Worm (Caenorhabditis elegans) whole organism, young adult: ENCODE data around the gene hlh-6.

Experiments
- B0261.1 ChIP-seq: sonication (generic microtip); optimal IDR thresholded peaks from 2 replicates; lab custom pipeline; 2016; ENCODE audit warnings: mild to moderate bottlenecking, missing genetic modification characterization, moderate library complexity, missing compliant biosample characterization
- B0336.3 ChIP-seq: fragments of 200-800 bp; sonication (Bioruptor generic); IDR thresholded peaks from 2 replicates; pipeline ENCODE4 v1.3.6; 2022; ENCODE audit warnings: missing genetic modification characterization, missing compliant biosample characterization
- F22D6.2 ChIP-seq: sonication (generic microtip); optimal IDR thresholded peaks from 2 replicates; lab custom pipeline; 2016; ENCODE audit warnings: mild to moderate bottlenecking, missing genetic modification characterization, missing compliant biosample characterization
- F33H1.4 ChIP-seq: fragments of 200-800 bp; sonication (Bioruptor generic); IDR thresholded peaks from 2 replicates; pipeline ENCODE4 v1.3.6; 2022; ENCODE audit warnings: missing genetic modification reagents, missing genetic modification characterization, missing compliant biosample characterization
- F52B5.7 ChIP-seq: sonication (generic microtip); optimal IDR thresholded peaks from 2 replicates; lab custom pipeline; 2016; ENCODE audit warnings: mild to moderate bottlenecking, missing genetic modification characterization, missing compliant biosample characterization
- Y53G8AR.9 ChIP-seq: fragments of 200-800 bp; sonication (Bioruptor generic); conservative IDR thresholded peaks from 2 replicates; pipeline ENCODE4 v1.3.6; 2022; ENCODE audit warnings: missing genetic modification reagents, missing genetic modification characterization, missing compliant biosample characterization
- Y56A3A.18 ChIP-seq: fragments of 200-800 bp; sonication (Bioruptor generic); IDR thresholded peaks from 2 replicates; pipeline ENCODE4 v1.3.6; 2022; ENCODE audit warnings: missing genetic modification reagents, missing genetic modification characterization, missing compliant biosample characterization
- akir-1 ChIP-seq: fragments of 200-800 bp; sonication (Bioruptor generic); optimal IDR thresholded peaks from 2 replicates; lab custom pipeline; 2018; ENCODE audit warnings: mild to moderate bottlenecking, missing genetic modification characterization, moderate library complexity, missing compliant biosample characterization
- ama-1 ChIP-seq, 3 experiments: fragments of 150-350 bp in 1 of 3; sonication (generic microtip) in 2 of 3; optimal IDR thresholded peaks; 2 replicates each; lab custom pipeline; 2014 to 2018; ENCODE audit warnings: missing biosample characterization in 2 of 3, missing genetic modification characterization in 2 of 3, missing genetic modification reagents in 2 of 3
- atf-7 ChIP-seq: sonication (generic microtip); optimal IDR thresholded peaks from 2 replicates; lab custom pipeline; 2017; ENCODE audit warnings: mild to moderate bottlenecking, missing genetic modification characterization, missing compliant biosample characterization
- cebp-1 ChIP-seq, 2 experiments: fragments of 200-800 bp in 1 of 2; sonication (Bioruptor generic) in 1 of 2; sonication (generic microtip) in 1 of 2; IDR thresholded peaks in 1 of 2; optimal IDR thresholded peaks in 1 of 2; 2 replicates each; pipeline versions ENCODE4 v1.3.6 to Lab custom; 2017 to 2022; ENCODE audit warnings: missing compliant biosample characterization in 2 of 2, missing genetic modification characterization in 2 of 2, mild to moderate bottlenecking in 1 of 2, missing genetic modification reagents in 1 of 2, moderate library complexity in 1 of 2
- dox-1 ChIP-seq: fragments of 200-800 bp; sonication (Bioruptor generic); IDR thresholded peaks from 2 replicates; pipeline ENCODE4 v1.3.6; 2022; ENCODE audit warnings: missing genetic modification reagents, missing genetic modification characterization, missing compliant biosample characterization
- dpl-1 ChIP-seq: fragments of 150-350 bp; optimal IDR thresholded peaks from 2 replicates; lab custom pipeline; 2014; ENCODE audit warnings: missing biosample characterization, missing genetic modification reagents, missing genetic modification characterization
- efl-1 ChIP-seq: fragments of 150-350 bp; optimal IDR thresholded peaks from 2 replicates; lab custom pipeline; 2014; ENCODE audit warnings: missing biosample characterization, missing genetic modification reagents, missing genetic modification characterization
- ekl-4 ChIP-seq: fragments of 200-800 bp; sonication (Bioruptor generic); IDR thresholded peaks from 2 replicates; pipeline ENCODE4 v1.3.6; 2022; ENCODE audit warnings: missing genetic modification reagents, missing genetic modification characterization, missing compliant biosample characterization
- hmg-1.2 ChIP-seq: fragments of 200-800 bp; sonication (Bioruptor generic); IDR thresholded peaks from 2 replicates; pipeline ENCODE4 v1.3.6; 2022; ENCODE audit warnings: missing genetic modification reagents, missing genetic modification characterization, missing compliant biosample characterization
- let-526 ChIP-seq: fragments of 200-800 bp; sonication (Bioruptor generic); IDR thresholded peaks from 2 replicates; pipeline ENCODE4 v1.3.6; 2022; ENCODE audit warnings: missing genetic modification reagents, missing genetic modification characterization, missing compliant biosample characterization
- let-607 ChIP-seq, 2 experiments: fragments of 200-800 bp in 1 of 2; sonication (Bioruptor generic) in 1 of 2; sonication (generic microtip) in 1 of 2; optimal IDR thresholded peaks; 2 replicates each; lab custom pipeline; 2016 to 2018; ENCODE audit warnings: mild to moderate bottlenecking in 2 of 2, missing compliant biosample characterization in 2 of 2, missing genetic modification characterization in 2 of 2, moderate library complexity in 2 of 2, missing genotype in 1 of 2
- lin-26 ChIP-seq: fragments of 200-800 bp; sonication (Bioruptor generic); IDR thresholded peaks from 2 replicates; pipeline ENCODE4 v1.3.6; 2022; ENCODE audit warnings: missing genetic modification reagents, missing genetic modification characterization, missing compliant biosample characterization
- mcd-1 ChIP-seq: fragments of 200-800 bp; sonication (Bioruptor generic); IDR thresholded peaks from 2 replicates; pipeline ENCODE4 v1.3.6; 2022; ENCODE audit warnings: missing genetic modification reagents, missing genetic modification characterization, missing compliant biosample characterization
- nfya-2 ChIP-seq: fragments of 200-800 bp; sonication (Bioruptor generic); IDR thresholded peaks from 2 replicates; pipeline ENCODE4 v1.3.6; 2022; ENCODE audit warnings: missing genetic modification reagents, missing genetic modification characterization, missing compliant biosample characterization
- nfyb-1 ChIP-seq: fragments of 200-800 bp; sonication (Bioruptor generic); IDR thresholded peaks from 2 replicates; pipeline ENCODE4 v1.3.6; 2022; ENCODE audit warnings: missing genetic modification reagents, missing genetic modification characterization, missing compliant biosample characterization
- nhr-80 ChIP-seq: sonication (generic microtip); optimal IDR thresholded peaks from 2 replicates; lab custom pipeline; 2016; ENCODE audit warnings: missing genetic modification characterization, missing compliant biosample characterization
- nhr-90 ChIP-seq: sonication (generic microtip); optimal IDR thresholded peaks from 2 replicates; lab custom pipeline; 2016; ENCODE audit warnings: missing genotype, mild to moderate bottlenecking, missing genetic modification characterization, missing compliant biosample characterization
- pbrm-1 ChIP-seq: fragments of 200-800 bp; sonication (Bioruptor generic); IDR thresholded peaks from 2 replicates; pipeline ENCODE4 v1.3.6; 2022; ENCODE audit warnings: missing genetic modification reagents, missing genetic modification characterization, missing compliant biosample characterization
- pha-4 ChIP-seq: fragments of 150-350 bp; sonication (generic microtip); optimal IDR thresholded peaks from 2 replicates; lab custom pipeline; 2014; ENCODE audit warnings: missing biosample characterization, missing genetic modification reagents, missing genetic modification characterization
- snpc-1.1 ChIP-seq: sonication (generic microtip); optimal IDR thresholded peaks from 2 replicates; lab custom pipeline; 2017; ENCODE audit warnings: missing genetic modification characterization, mild to moderate bottlenecking, missing compliant biosample characterization, antibody characterized with exemption, moderate library complexity, missing genotype, missing genetic modification reagents; ENCODE audit not compliant: insufficient read depth
- snpc-4 ChIP-seq, 5 experiments: fragments of 150-350 bp in 1 of 5; sonication (generic microtip) in 4 of 5; optimal IDR thresholded peaks; 2 replicates each; lab custom pipeline; 2014 to 2018; ENCODE audit warnings: missing genetic modification characterization in 5 of 5, missing biosample characterization in 3 of 5, antibody characterized with exemption in 2 of 5, mild to moderate bottlenecking in 2 of 5, missing compliant biosample characterization in 2 of 5, missing genotype in 2 of 5, moderate library complexity in 2 of 5, missing genetic modification reagents in 1 of 5
- tlf-1 ChIP-seq: fragments of 200-800 bp; sonication (Bioruptor generic); optimal IDR thresholded peaks from 2 replicates; lab custom pipeline; 2018; ENCODE audit warnings: mild to moderate bottlenecking, missing genetic modification characterization, missing compliant biosample characterization
- unc-62 ChIP-seq: fragments of 150-350 bp; optimal IDR thresholded peaks from 2 replicates; lab custom pipeline; 2014; ENCODE audit warnings: missing biosample characterization, missing genetic modification reagents, missing genetic modification characterization
- xnd-1 ChIP-seq: sonication (generic microtip); optimal IDR thresholded peaks from 2 replicates; lab custom pipeline; 2016; ENCODE audit warnings: missing genotype, missing genetic modification reagents, missing genetic modification characterization, missing compliant biosample characterization
- zfh-2 ChIP-seq: fragments of 200-800 bp; sonication (Bioruptor generic); conservative IDR thresholded peaks from 2 replicates; pipeline ENCODE4 v1.3.6; 2022; ENCODE audit warnings: missing genetic modification reagents, missing genetic modification characterization, missing compliant biosample characterization
- ztf-18 ChIP-seq: sonication (generic microtip); optimal IDR thresholded peaks from 2 replicates; lab custom pipeline; 2016; ENCODE audit warnings: missing genotype, mild to moderate bottlenecking, missing genetic modification characterization, missing compliant biosample characterization
- ztf-22 ChIP-seq: fragments of 200-800 bp; sonication (Bioruptor generic); optimal IDR thresholded peaks from 2 replicates; lab custom pipeline; 2018; ENCODE audit warnings: mild to moderate bottlenecking, missing genetic modification characterization, moderate library complexity, missing compliant biosample characterization
- ztf-28 ChIP-seq: fragments of 200-800 bp; sonication (Bioruptor generic); IDR thresholded peaks from 2 replicates; pipeline ENCODE4 v1.3.6; 2022; ENCODE audit warnings: missing genetic modification reagents, missing genetic modification characterization, missing compliant biosample characterization

The hlh-6 gene

DNA sequence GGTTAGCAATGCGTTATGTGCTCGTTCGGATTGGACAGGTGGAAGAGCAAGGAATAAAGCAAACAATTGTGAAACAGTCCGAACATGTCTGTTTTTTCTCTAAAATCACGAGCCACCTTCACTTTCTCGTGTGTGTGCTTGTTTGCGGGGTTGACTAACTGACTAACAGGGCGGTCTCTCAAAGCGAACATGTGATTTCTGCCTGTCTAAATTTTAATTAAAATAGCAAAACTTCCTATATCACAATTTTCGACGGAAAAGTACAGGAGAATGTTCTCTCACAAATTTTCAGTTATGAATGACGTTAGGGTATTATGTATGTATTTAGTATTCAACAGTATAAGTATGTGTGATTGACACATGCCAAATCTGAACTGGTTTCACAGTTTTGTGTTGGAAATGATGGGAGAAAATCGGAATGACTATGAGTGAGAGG lies 7.3 kb upstream of the hlh-6 start:
- TF ChIP-seq Y56A3A.18 (GFP tag; lab: Robert Waterston, UW) (0 out of 2 replicates have a peak, but pooled peaks have one; percentile 17), pbrm-1 (GFP tag; lab: Robert Waterston, UW) (0 out of 2 replicates have a peak, but pooled peaks have one; percentile 25), atf-7 (tag; lab: Kevin White, UChicago) (peak; percentile 48), tlf-1 (GFP tag; lab: Kevin White, UChicago) (peak; percentile 39), akir-1 (peak; percentile 6), ztf-22 (GFP tag; lab: Kevin White, UChicago) (peak; percentile 31), let-607 (tag; optimal IDR thresholded peaks at IDR 0.05; lab: Kevin White, UChicago) (peak; percentile 95 to 97), nhr-80 (tag; lab: Kevin White, UChicago) (peak; percentile 92), ztf-18 (tag; lab: Kevin White, UChicago) (peak; percentile 1), unc-62 (GFP tag; lab: Kevin White, UChicago) (peak; percentile 96), snpc-1.1 (tag; lab: Kevin White, UChicago) (no peak), xnd-1 (tag; lab: Kevin White, UChicago) (no peak), B0336.3 (0 out of 2 replicates have a peak, but pooled peaks have one; percentile 25), nfya-2 (GFP tag; lab: Robert Waterston, UW) (no peak), let-526 (0 out of 2 replicates have a peak, but pooled peaks have one; percentile 57), dpl-1 (no peak), cebp-1 (GFP tag; IDR thresholded peaks at IDR 0.05; lab: Robert Waterston, UW) (peak; percentile 69), cebp-1 (tag; optimal IDR thresholded peaks at IDR 0.05; lab: Kevin White, UChicago) (peak; percentile 82), dox-1 (peak; percentile 45; the same call in 1 of the 2 replicates), nhr-90 (tag; lab: Kevin White, UChicago) (peak; percentile 16), efl-1 (GFP tag; lab: Kevin White, UChicago) (no peak), Y53G8AR.9 (GFP tag; lab: Robert Waterston, UW) (0 out of 2 replicates have a peak, but pooled peaks have one; percentile 46), snpc-4 (GFP tag; optimal IDR thresholded peaks at IDR 0.05; lab: Kevin White, UChicago) (no peak), snpc-4 (tag; optimal IDR thresholded peaks at IDR 0.05; lab: Kevin White, UChicago) (no peak)

DNA sequence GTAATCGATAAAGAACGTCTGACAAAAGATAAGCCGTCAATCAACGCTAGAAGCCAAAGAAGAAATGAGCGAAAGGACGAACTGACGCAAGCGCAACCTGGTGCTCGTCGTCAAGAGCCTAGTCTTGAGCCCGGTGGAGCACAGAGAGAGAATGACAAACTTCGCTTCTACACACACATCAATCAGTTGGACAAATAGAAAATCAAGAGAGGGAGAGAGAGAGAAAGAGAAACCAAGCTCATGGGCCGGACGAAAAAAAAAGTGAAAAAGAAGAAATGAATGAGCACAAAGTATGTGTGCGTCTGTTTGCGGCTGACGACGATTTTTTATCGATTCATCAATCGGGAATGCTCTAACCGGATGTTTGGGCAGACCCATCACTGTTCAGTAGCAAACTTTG lies 6.5 kb upstream of the hlh-6 start:
- peak; percentile 33 for TF ChIP-seq ama-1 (optimal IDR thresholded peaks at IDR 0.05; lab: Kevin White, UChicago)
- no peak for TF ChIP-seq ama-1 (GFP tag; optimal IDR thresholded peaks at IDR 0.05; lab: Kevin White, UChicago)
- peak; percentile 41 for TF ChIP-seq zfh-2 (GFP tag; lab: Robert Waterston, UW)
- TF ChIP-seq ztf-28 (GFP tag; lab: Robert Waterston, UW), result no peak
- TF ChIP-seq ekl-4, result peak; percentile 27; the same call in 1 of the 2 replicates
- TF ChIP-seq pha-4 (tag; lab: Kevin White, UChicago), result peak; percentile 43
- peak; percentile 14; the same call in 1 of the 2 replicates for TF ChIP-seq hmg-1.2 (GFP tag; lab: Robert Waterston, UW)
- TF ChIP-seq F22D6.2 (tag; lab: Kevin White, UChicago), result no peak
- TF ChIP-seq nfyb-1 (GFP tag; lab: Robert Waterston, UW), result no peak
- no peak for TF ChIP-seq lin-26 (GFP tag; lab: Robert Waterston, UW)
- no peak for TF ChIP-seq B0261.1 (tag; lab: Kevin White, UChicago)
- no peak for TF ChIP-seq F33H1.4 (GFP tag; lab: Robert Waterston, UW)
- TF ChIP-seq F52B5.7 (tag; lab: Kevin White, UChicago), result no peak
- TF ChIP-seq dox-1, result 0 out of 2 replicates have a peak, but pooled peaks have one; percentile 14
- TF ChIP-seq efl-1 (GFP tag; lab: Kevin White, UChicago), result no peak
- TF ChIP-seq cebp-1 (GFP tag; IDR thresholded peaks at IDR 0.05; lab: Robert Waterston, UW), result no peak
- no peak for TF ChIP-seq cebp-1 (tag; optimal IDR thresholded peaks at IDR 0.05; lab: Kevin White, UChicago)
- 0 out of 2 replicates have a peak, but pooled peaks have one; percentile 35 for TF ChIP-seq mcd-1 (GFP tag; lab: Robert Waterston, UW)
- TF ChIP-seq nfya-2 (GFP tag; lab: Robert Waterston, UW), result no peak
